Fruit fly (Drosophila melanogaster) whole organism, wandering third instar larva: ENCODE results near the gene CG11726.

Source experiments
- Dif ChIP-seq: fragments of 200-275, 200-300 bp; sonication (Bioruptor generic); optimal IDR thresholded peaks from 2 replicates; lab custom pipeline; 2018; ENCODE audit warnings: missing biosample characterization, missing genetic modification characterization; ENCODE audit not compliant: partially characterized antibody
- HLH106 ChIP-seq: fragments of 200-800 bp; optimal IDR thresholded peaks from 3 replicates; lab custom pipeline; 2019; ENCODE audit warnings: missing biosample characterization, mild to moderate bottlenecking, missing genetic modification characterization, moderate library complexity
- Hnf4 ChIP-seq: fragments of 200-800 bp; sonication (Bioruptor generic); optimal IDR thresholded peaks from 2 replicates; lab custom pipeline; 2016; ENCODE audit warnings: missing biosample characterization, mild to moderate bottlenecking, missing genetic modification characterization
- Hr78 ChIP-seq: fragments of >200 bp; optimal IDR thresholded peaks from 2 replicates; lab custom pipeline; 2017; ENCODE audit warnings: missing biosample characterization, missing genetic modification characterization
- pan ChIP-seq: fragments of >200 bp; optimal IDR thresholded peaks from 2 replicates; lab custom pipeline; 2017

dm6 chr3L:11397093-11397592, 2.7 kb downstream of the CG11726 start, which contains the start of gene CG44362:
- TF ChIP-seq Dif, result no peak
- TF ChIP-seq Hnf4 (GFP tag; lab: Kevin White, UChicago), result no peak
- TF ChIP-seq HLH106, result no peak
- no peak for TF ChIP-seq pan (lab: Kevin White, UChicago)
- TF ChIP-seq Hr78 (GFP tag; lab: Kevin White, UChicago), result no peak
